Fruit fly (Drosophila melanogaster): Measurements from ENCODE around the gene Remo.

DNA sequence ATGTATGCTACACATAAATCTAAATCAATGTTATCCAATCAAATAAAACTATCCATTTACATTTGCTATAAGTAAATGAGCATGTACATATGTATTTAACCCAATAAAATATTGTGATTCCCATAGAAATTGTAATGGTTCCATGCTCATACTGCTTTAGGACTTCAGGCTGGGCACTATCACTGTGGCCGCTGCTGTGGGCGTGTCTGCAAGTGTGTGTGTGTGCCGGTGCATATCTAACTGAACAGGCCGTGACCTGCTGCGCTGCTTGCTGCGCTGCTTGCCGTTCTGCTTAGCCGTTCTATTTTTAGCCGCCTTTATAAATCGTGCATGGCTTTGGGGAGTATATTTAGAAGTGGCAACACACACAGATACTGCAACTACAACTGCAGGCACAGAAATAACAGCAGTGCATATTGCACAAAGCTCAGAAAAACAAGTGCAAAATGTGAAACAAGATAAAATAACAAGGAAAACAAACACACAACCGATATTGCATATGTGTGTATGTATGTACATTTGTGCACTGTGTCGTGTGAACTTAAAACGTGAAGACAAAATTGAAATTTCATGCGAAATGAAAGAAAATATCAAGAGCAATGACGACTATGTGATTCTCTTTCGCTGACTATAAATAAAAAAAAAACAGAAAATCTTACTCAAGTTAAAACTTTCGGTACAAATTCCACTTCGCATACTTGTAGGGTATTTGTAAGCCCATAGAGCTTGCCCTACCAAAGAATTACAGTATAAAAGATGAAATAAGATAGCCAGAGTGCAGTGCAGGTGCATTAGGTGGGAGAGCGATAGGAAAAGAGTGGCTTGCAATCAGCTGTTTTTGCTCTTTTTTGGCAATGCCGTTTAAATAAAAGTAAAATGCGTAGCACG, 10.0 kb upstream of the Remo start:
- TF ChIP-seq usp (GFP tag; optimal IDR thresholded peaks at IDR 0.05) (no peak), psq (optimal IDR thresholded peaks at IDR 0.05) (no peak), CG8478 (optimal IDR thresholded peaks at IDR 0.05) (no peak), pan (optimal IDR thresholded peaks at IDR 0.05) (no peak)

Measured in whole organism.